Fruit fly (Drosophila melanogaster) whole organism, wandering third instar larva: ENCODE results near the gene CG16852.
A peak's percentile ranks its signal among the peaks of the same experiment; 100 is the strongest.

Experiments
- Abd-B ChIP-seq: fragments of >200 bp; optimal IDR thresholded peaks from 2 replicates; lab custom pipeline; 2017; ENCODE audit warnings: missing biosample characterization, missing genetic modification characterization
- CG32264 ChIP-seq: fragments of 200-800 bp; sonication (Bioruptor generic); optimal IDR thresholded peaks from 2 replicates; lab custom pipeline; 2016; ENCODE audit warnings: missing biosample characterization, missing genetic modification characterization
- CG9705 ChIP-seq: fragments of 200-800 bp; sonication (Bioruptor generic); optimal IDR thresholded peaks from 2 replicates; lab custom pipeline; 2018; ENCODE audit warnings: missing biosample characterization, mild to moderate bottlenecking, missing genetic modification characterization
- CrebA ChIP-seq: fragments of 200-800 bp; sonication (Bioruptor generic); optimal IDR thresholded peaks from 2 replicates; lab custom pipeline; 2016; ENCODE audit warnings: missing biosample characterization, mild to moderate bottlenecking, missing genetic modification characterization, borderline replicate concordance
- Dfd ChIP-seq: fragments of >200 bp; optimal IDR thresholded peaks from 2 replicates; lab custom pipeline; 2017; ENCODE audit warnings: missing biosample characterization, missing genetic modification characterization
- Dif ChIP-seq: fragments of 200-275, 200-300 bp; sonication (Bioruptor generic); optimal IDR thresholded peaks from 2 replicates; lab custom pipeline; 2018; ENCODE audit warnings: missing biosample characterization, missing genetic modification characterization; ENCODE audit not compliant: partially characterized antibody
- GATAd ChIP-seq: sonication (Bioruptor generic); optimal IDR thresholded peaks from 2 replicates; lab custom pipeline; 2016; ENCODE audit warnings: missing biosample characterization, missing genetic modification characterization
- HLH106 ChIP-seq: fragments of 200-800 bp; optimal IDR thresholded peaks from 3 replicates; lab custom pipeline; 2019; ENCODE audit warnings: missing biosample characterization, mild to moderate bottlenecking, missing genetic modification characterization, moderate library complexity
- Hnf4 ChIP-seq: fragments of 200-800 bp; sonication (Bioruptor generic); optimal IDR thresholded peaks from 2 replicates; lab custom pipeline; 2016; ENCODE audit warnings: missing biosample characterization, mild to moderate bottlenecking, missing genetic modification characterization
- Hr78 ChIP-seq: fragments of >200 bp; optimal IDR thresholded peaks from 2 replicates; lab custom pipeline; 2017; ENCODE audit warnings: missing biosample characterization, missing genetic modification characterization
- Hr83 ChIP-seq: fragments of 200-300 bp; sonication (Bioruptor generic); optimal IDR thresholded peaks from 2 replicates; lab custom pipeline; 2016; ENCODE audit warnings: missing biosample characterization, mild to moderate bottlenecking, missing genetic modification characterization, moderate library complexity; ENCODE audit not compliant: poor library complexity, severe bottlenecking
- Jra ChIP-seq: sonication (Bioruptor generic); optimal IDR thresholded peaks from 2 replicates; lab custom pipeline; 2016; ENCODE audit warnings: missing biosample characterization, missing genetic modification characterization
- Mio ChIP-seq: sonication (Bioruptor generic); optimal IDR thresholded peaks from 2 replicates; lab custom pipeline; 2016; ENCODE audit warnings: missing biosample characterization, missing genetic modification characterization
- Myc ChIP-seq: fragments of >200 bp; optimal IDR thresholded peaks from 2 replicates; lab custom pipeline; 2017
- N ChIP-seq: fragments of >200 bp; optimal IDR thresholded peaks from 2 replicates; lab custom pipeline; 2018; ENCODE audit warnings: missing biosample characterization, missing external identifiers, missing genetic modification characterization
- OdsH ChIP-seq: fragments of 200-800 bp; sonication (Bioruptor generic); optimal IDR thresholded peaks from 2 replicates; lab custom pipeline; 2016; ENCODE audit warnings: missing biosample characterization, mild to moderate bottlenecking, missing genetic modification characterization
- Rel ChIP-seq, 2 experiments: fragments of 200-800 bp; sonication (Bioruptor generic) in 1 of 2; optimal IDR thresholded peaks; 2 replicates in 1 of 2; 3 replicates in 1 of 2; lab custom pipeline; 2016 to 2019; ENCODE audit warnings: mild to moderate bottlenecking in 2 of 2, missing biosample characterization in 2 of 2, missing genetic modification characterization in 2 of 2, moderate library complexity in 1 of 2
- Sp1 ChIP-seq: fragments of 200-800 bp; sonication (Bioruptor generic); optimal IDR thresholded peaks from 3 replicates; lab custom pipeline; 2019; ENCODE audit warnings: missing biosample characterization, mild to moderate bottlenecking, missing genetic modification characterization, moderate library complexity
- Vsx2 ChIP-seq: fragments of 200-300, 225-300 bp; sonication (Bioruptor generic); optimal IDR thresholded peaks from 2 replicates; lab custom pipeline; 2018; ENCODE audit warnings: missing biosample characterization, missing genetic modification characterization; ENCODE audit not compliant: partially characterized antibody
- br ChIP-seq: fragments of 200-800 bp; sonication (Bioruptor generic); optimal IDR thresholded peaks from 2 replicates; lab custom pipeline; 2016; ENCODE audit warnings: missing biosample characterization, missing genetic modification characterization
- brk ChIP-seq: fragments of 200-800 bp; sonication (Bioruptor generic); optimal IDR thresholded peaks from 2 replicates; lab custom pipeline; 2016; ENCODE audit warnings: missing biosample characterization, mild to moderate bottlenecking, missing genetic modification characterization
- dl ChIP-seq, 2 experiments: fragments of 175-275, 200-275 bp in 1 of 2; fragments of 200-275 bp in 1 of 2; sonication (Bioruptor generic); optimal IDR thresholded peaks; lab custom pipeline; 2018; ENCODE audit warnings: mild to moderate bottlenecking in 2 of 2, missing biosample characterization in 2 of 2, missing genetic modification characterization in 2 of 2, moderate library complexity in 2 of 2; ENCODE audit not compliant: partially characterized antibody in 2 of 2, insufficient read depth in 1 of 2
- dmrt93B ChIP-seq: fragments of 200-800 bp; sonication (Bioruptor generic); optimal IDR thresholded peaks from 2 replicates; lab custom pipeline; 2018; ENCODE audit warnings: missing biosample characterization, mild to moderate bottlenecking, missing genetic modification characterization
- dsf ChIP-seq: sonication (Bioruptor generic); optimal IDR thresholded peaks from 2 replicates; lab custom pipeline; 2016; ENCODE audit warnings: missing biosample characterization, missing genetic modification characterization, borderline replicate concordance
- ey ChIP-seq: fragments of 200-800 bp; sonication (Bioruptor generic); optimal IDR thresholded peaks from 2 replicates; lab custom pipeline; 2016; ENCODE audit warnings: missing biosample characterization, missing genetic modification characterization
- foxo ChIP-seq, 2 experiments: fragments of 200-800 bp; sonication (Bioruptor generic); optimal IDR thresholded peaks; 2 replicates in 1 of 2; 3 replicates in 1 of 2; lab custom pipeline; 2016 to 2017; ENCODE audit warnings: missing biosample characterization in 2 of 2, missing genetic modification characterization in 2 of 2
- fru ChIP-seq: fragments of 200-800 bp; sonication (Bioruptor generic); optimal IDR thresholded peaks from 3 replicates; lab custom pipeline; 2016; ENCODE audit warnings: missing biosample characterization, mild to moderate bottlenecking, missing genetic modification characterization
- h ChIP-seq: fragments of 200-800 bp; sonication (Bioruptor generic); optimal IDR thresholded peaks from 3 replicates; lab custom pipeline; 2016; ENCODE audit warnings: missing biosample characterization, mild to moderate bottlenecking, missing genetic modification characterization
- jim ChIP-seq: fragments of 175-275, 200-325 bp; sonication (Bioruptor generic); optimal IDR thresholded peaks from 2 replicates; lab custom pipeline; 2016; ENCODE audit warnings: missing biosample characterization, mild to moderate bottlenecking, missing genetic modification characterization
- lola ChIP-seq: fragments of >200 bp; optimal IDR thresholded peaks from 2 replicates; lab custom pipeline; 2017; ENCODE audit warnings: missing biosample characterization, missing genetic modification characterization
- pan ChIP-seq: fragments of >200 bp; optimal IDR thresholded peaks from 2 replicates; lab custom pipeline; 2017
- psq ChIP-seq: fragments of 200-800 bp; sonication (Bioruptor generic); optimal IDR thresholded peaks from 3 replicates; lab custom pipeline; 2017; ENCODE audit warnings: missing biosample characterization, mild to moderate bottlenecking, missing genetic modification characterization, moderate library complexity
- rgr ChIP-seq: fragments of 200-800 bp; sonication (Bioruptor generic); optimal IDR thresholded peaks from 3 replicates; lab custom pipeline; 2016; ENCODE audit warnings: missing biosample characterization, mild to moderate bottlenecking, missing genetic modification characterization
- sage ChIP-seq: fragments of 200-800 bp; sonication (Bioruptor generic); optimal IDR thresholded peaks from 2 replicates; lab custom pipeline; 2016; ENCODE audit warnings: missing biosample characterization, mild to moderate bottlenecking, missing genetic modification characterization
- sv ChIP-seq: fragments of 200-800 bp; sonication (Bioruptor generic); optimal IDR thresholded peaks from 3 replicates; lab custom pipeline; 2016; ENCODE audit warnings: missing biosample characterization, missing genetic modification characterization
- tai ChIP-seq: sonication (Bioruptor generic); optimal IDR thresholded peaks from 2 replicates; lab custom pipeline; 2016; ENCODE audit warnings: missing biosample characterization, missing genetic modification characterization
- usp ChIP-seq: fragments of >200 bp; optimal IDR thresholded peaks from 2 replicates; lab custom pipeline; 2017; ENCODE audit warnings: missing biosample characterization, missing genetic modification characterization
- woc ChIP-seq: sonication (Bioruptor generic); optimal IDR thresholded peaks from 2 replicates; lab custom pipeline; 2016; ENCODE audit warnings: missing biosample characterization, mild to moderate bottlenecking, missing genetic modification characterization

The CG16852 gene

DNA sequence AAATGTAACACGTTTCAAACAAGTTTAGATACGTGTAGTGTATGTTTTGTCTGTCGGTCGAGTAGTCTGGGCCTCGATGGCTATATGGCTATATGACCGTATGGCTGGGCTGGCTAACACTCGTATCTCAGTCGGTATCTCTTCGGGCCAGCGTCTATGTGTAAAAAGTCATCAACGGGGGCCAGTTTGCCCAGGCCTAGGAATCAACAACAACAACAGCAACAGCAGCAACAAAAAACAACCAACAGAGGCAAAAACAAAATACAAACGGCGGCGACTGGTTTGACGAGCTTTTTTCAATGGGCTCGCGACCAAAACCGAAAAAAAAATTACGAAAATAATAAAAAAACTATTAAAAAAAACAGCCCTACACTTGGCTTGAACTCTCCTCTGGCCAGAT lies 5.1 kb downstream of the CG16852 start:
- TF ChIP-seq N: no peak
- TF ChIP-seq HLH106: no peak
- no peak for TF ChIP-seq Rel (GFP tag; optimal IDR thresholded peaks at IDR 0.05; lab: Kevin White, UChicago)
- TF ChIP-seq Rel (tag; optimal IDR thresholded peaks at IDR 0.05; lab: Kevin White, UChicago): no peak
- TF ChIP-seq dmrt93B (GFP tag; lab: Kevin White, UChicago): no peak
- TF ChIP-seq usp: no peak
- no peak for TF ChIP-seq CG32264
- no peak for TF ChIP-seq Hnf4 (GFP tag; lab: Kevin White, UChicago)
- no peak for TF ChIP-seq CG9705 (GFP tag; lab: Kevin White, UChicago)
- TF ChIP-seq foxo (GFP tag; optimal IDR thresholded peaks at IDR 0.05; lab: Kevin White, UChicago): no peak
- no peak for TF ChIP-seq Dif (GFP tag; lab: Kevin White, UChicago)
- no peak for TF ChIP-seq psq (GFP tag; lab: Kevin White, UChicago)
- TF ChIP-seq fru: no peak
- no peak for TF ChIP-seq brk (GFP tag; lab: Kevin White, UChicago)
- no peak for TF ChIP-seq tai (GFP tag; lab: Kevin White, UChicago)
- TF ChIP-seq CrebA (GFP tag; lab: Kevin White, UChicago): no peak
- no peak for TF ChIP-seq br (GFP tag; lab: Kevin White, UChicago)
- TF ChIP-seq Sp1 (GFP tag; lab: Kevin White, UChicago): no peak

dm6 chr2L:13547738-13548726 lies 7.5 kb downstream of the CG16852 start:
- no peak for TF ChIP-seq lola (GFP tag; lab: Kevin White, UChicago)
- TF ChIP-seq Dfd (GFP tag; lab: Kevin White, UChicago): no peak
- peak; percentile 51 for TF ChIP-seq psq (GFP tag; lab: Kevin White, UChicago)
- TF ChIP-seq Mio: no peak
- TF ChIP-seq Dif (GFP tag; lab: Kevin White, UChicago): no peak
- TF ChIP-seq woc: peak; percentile 73
- TF ChIP-seq CrebA (GFP tag; lab: Kevin White, UChicago): no peak
- TF ChIP-seq sv (GFP tag; lab: Kevin White, UChicago): peak; percentile 26
- peak; percentile 81 for TF ChIP-seq h
- peak; percentile 75 for TF ChIP-seq ey
- peak; percentile 84 for TF ChIP-seq fru
- no peak for TF ChIP-seq sage (GFP tag; lab: Kevin White, UChicago)
- peak; percentile 50 for TF ChIP-seq Hnf4 (GFP tag; lab: Kevin White, UChicago)
- TF ChIP-seq pan (lab: Kevin White, UChicago): no peak
- no peak for TF ChIP-seq GATAd (GFP tag; lab: Kevin White, UChicago)
- no peak for TF ChIP-seq usp
- TF ChIP-seq CG9705 (GFP tag; lab: Kevin White, UChicago): peak; percentile 47
- TF ChIP-seq N: no peak
- TF ChIP-seq CG32264: no peak
- peak; percentile 74 for TF ChIP-seq HLH106
- TF ChIP-seq tai (GFP tag; lab: Kevin White, UChicago): peak; percentile 53
- no peak for TF ChIP-seq Rel (GFP tag; optimal IDR thresholded peaks at IDR 0.05; lab: Kevin White, UChicago)
- peak; percentile 69 for TF ChIP-seq Rel (tag; optimal IDR thresholded peaks at IDR 0.05; lab: Kevin White, UChicago)
- peak; percentile 61 for TF ChIP-seq rgr
- TF ChIP-seq Hr83 (GFP tag; lab: Kevin White, UChicago): no peak
- no peak for TF ChIP-seq Myc (lab: Kevin White, UChicago)
- no peak for TF ChIP-seq Abd-B (GFP tag; lab: Kevin White, UChicago)
- peak; percentile 52 for TF ChIP-seq Jra (GFP tag; lab: Kevin White, UChicago)
- TF ChIP-seq dl (GFP tag; optimal IDR thresholded peaks at IDR 0.05; lab: Kevin White, UChicago; ENCODE audit: insufficient read depth in 1 of 2, partially characterized antibody in 2 of 2): no peak
- no peak for TF ChIP-seq brk (GFP tag; lab: Kevin White, UChicago)
- peak; percentile 68 for TF ChIP-seq Sp1 (GFP tag; lab: Kevin White, UChicago)
- TF ChIP-seq dsf: no peak
- peak; percentile 66 for TF ChIP-seq OdsH (GFP tag; lab: Kevin White, UChicago)
- peak; percentile 78 for TF ChIP-seq dmrt93B (GFP tag; lab: Kevin White, UChicago)
- TF ChIP-seq jim (GFP tag; lab: Kevin White, UChicago): no peak
- no peak for TF ChIP-seq Hr78 (GFP tag; lab: Kevin White, UChicago)
- TF ChIP-seq br (GFP tag; lab: Kevin White, UChicago): peak; percentile 69
- TF ChIP-seq foxo (GFP tag; optimal IDR thresholded peaks at IDR 0.05; lab: Kevin White, UChicago): peak in 1 of 2 experiments; percentile 82
- TF ChIP-seq Vsx2 (GFP tag; lab: Kevin White, UChicago): no peak
